Fruit fly (Drosophila melanogaster): ENCODE measurements around the gene CG6983.
A peak's percentile ranks its signal among the peaks of the same experiment; 100 is the strongest.

The CG6983 gene

DNA sequence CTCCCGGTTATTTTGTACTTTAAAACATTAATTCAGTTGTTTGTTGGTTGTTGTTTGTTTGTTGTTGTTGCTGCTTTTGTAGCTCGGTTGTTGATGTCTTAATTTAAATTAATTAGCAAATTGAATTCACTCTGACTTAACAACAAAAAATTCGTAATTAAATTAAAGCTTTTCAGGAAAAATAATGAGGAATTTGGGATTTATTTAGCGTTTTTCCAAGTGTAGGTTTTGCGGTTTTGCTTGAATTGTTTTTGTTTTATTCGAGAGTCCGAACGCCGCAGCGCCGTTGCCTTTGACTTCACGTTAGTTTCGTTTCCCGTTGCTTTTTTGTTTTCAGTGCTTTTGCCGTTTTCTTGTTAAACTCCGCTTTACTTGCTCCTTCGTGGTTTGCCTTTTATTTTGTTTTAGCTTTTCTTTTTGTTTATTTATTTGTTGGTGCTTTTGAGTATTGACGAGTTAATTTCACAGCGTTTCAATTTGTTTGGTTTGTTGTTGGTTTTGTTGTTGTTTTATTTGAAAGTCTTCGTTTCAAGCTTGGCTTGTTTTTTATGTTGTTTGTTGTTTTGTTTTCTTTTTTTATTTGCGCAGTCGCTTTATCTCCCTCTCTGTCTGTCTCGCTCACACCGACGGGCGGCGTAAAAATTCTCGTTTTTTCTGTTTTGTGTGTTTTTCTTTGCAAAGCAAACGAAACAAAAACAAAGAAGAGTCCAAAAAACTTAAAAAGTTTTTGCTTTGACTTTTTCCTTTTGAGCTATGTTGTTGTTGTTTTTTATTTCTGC lies 8.2 kb downstream of the CG6983 start:
- TF ChIP-seq CG15710 (tag; optimal IDR thresholded peaks at IDR 0.05) (peak; percentile 93), rn (GFP tag; IDR thresholded peaks at IDR 0.05) (peak; percentile 93), CG34367 (tag; optimal IDR thresholded peaks at IDR 0.05) (peak; percentile 95), CG32121 (GFP tag; IDR thresholded peaks at IDR 0.05) (peak; percentile 91), CG14655 (GFP tag; optimal IDR thresholded peaks at IDR 0.05) (peak; percentile 92), gl (tag; optimal IDR thresholded peaks at IDR 0.05) (peak; percentile 99), CG17806 (tag; optimal IDR thresholded peaks at IDR 0.05) (peak; percentile 90), CG13204 (GFP tag; optimal IDR thresholded peaks at IDR 0.05) (peak; percentile 99), Snoo (tag; optimal IDR thresholded peaks at IDR 0.05) (peak; percentile 83), D1 (tag; optimal IDR thresholded peaks at IDR 0.05) (peak; percentile 43), EcR (GFP tag; optimal IDR thresholded peaks at IDR 0.05) (no peak), CG9948 (tag; optimal IDR thresholded peaks at IDR 0.05) (peak; percentile 72), CG8301 (tag; optimal IDR thresholded peaks at IDR 0.05) (peak; percentile 87), CG10348 (GFP tag; IDR thresholded peaks at IDR 0.05) (no peak), Pif1A (GFP tag; optimal IDR thresholded peaks at IDR 0.05) (peak; percentile 95), fd96Ca (GFP tag; IDR thresholded peaks at IDR 0.05) (no peak; the same call in 1 of the 3 replicates), CG8159 (tag; optimal IDR thresholded peaks at IDR 0.05) (peak; percentile 94), Pif1B (GFP tag; optimal IDR thresholded peaks at IDR 0.05) (peak; percentile 96), CG4496 (GFP tag; IDR thresholded peaks at IDR 0.05) (peak; percentile 95), Ets98B (GFP tag; IDR thresholded peaks at IDR 0.05) (peak; percentile 95), CG12605 (GFP tag; IDR thresholded peaks at IDR 0.05) (peak; percentile 99)

DNA sequence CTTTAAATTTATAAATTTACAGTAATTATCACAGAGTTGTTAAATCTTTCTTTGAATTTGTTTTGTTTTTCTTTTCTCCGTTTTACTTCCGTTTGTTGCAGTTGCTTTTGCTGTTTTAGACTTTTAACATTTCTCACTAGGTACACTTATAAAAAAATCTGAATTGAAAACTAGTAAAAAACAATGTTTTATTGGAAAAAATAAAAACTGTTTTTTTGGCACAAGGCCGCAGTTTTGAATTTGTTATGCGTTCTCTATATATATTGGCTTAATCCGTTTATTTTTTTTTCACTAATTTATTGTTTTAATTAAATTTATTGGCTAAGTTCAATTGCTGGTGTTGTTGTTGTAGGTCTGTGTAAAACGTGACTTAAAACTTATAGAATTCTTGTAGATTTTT lies 9.1 kb downstream of the CG6983 start:
- peak; percentile 46 for TF ChIP-seq CG32121 (GFP tag; IDR thresholded peaks at IDR 0.05)
- no peak for TF ChIP-seq CG10348 (GFP tag; IDR thresholded peaks at IDR 0.05)

DNA sequence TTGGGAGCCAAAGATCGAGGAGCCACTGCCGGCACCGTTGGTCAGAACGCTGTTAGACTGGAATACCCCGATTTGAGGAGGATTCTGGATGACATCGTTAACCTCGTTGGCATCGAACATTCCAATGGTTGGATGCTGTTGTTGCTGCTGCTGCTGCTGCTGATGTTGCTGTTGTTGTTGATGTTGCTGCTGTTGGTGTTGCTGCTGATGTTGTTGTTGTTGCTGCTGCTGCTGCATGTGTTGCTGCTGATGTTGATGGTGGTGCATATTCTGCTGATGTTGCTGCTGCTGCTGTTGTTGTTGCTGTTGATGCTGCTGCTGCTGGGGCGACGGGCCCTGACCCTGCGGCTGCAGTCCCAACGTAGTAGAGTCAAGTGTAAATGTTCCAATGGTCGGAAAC lies 11.6 kb downstream of the CG6983 start:
- TF ChIP-seq Snoo (tag; optimal IDR thresholded peaks at IDR 0.05) (no peak), CG9948 (tag; optimal IDR thresholded peaks at IDR 0.05) (no peak), CG8159 (tag; optimal IDR thresholded peaks at IDR 0.05) (no peak), D1 (tag; optimal IDR thresholded peaks at IDR 0.05) (no peak), CG32121 (GFP tag; IDR thresholded peaks at IDR 0.05) (no peak), rn (GFP tag; IDR thresholded peaks at IDR 0.05) (no peak), CG15710 (tag; optimal IDR thresholded peaks at IDR 0.05) (no peak), CG10348 (GFP tag; IDR thresholded peaks at IDR 0.05) (no peak), CG12605 (GFP tag; IDR thresholded peaks at IDR 0.05) (no peak)

DNA sequence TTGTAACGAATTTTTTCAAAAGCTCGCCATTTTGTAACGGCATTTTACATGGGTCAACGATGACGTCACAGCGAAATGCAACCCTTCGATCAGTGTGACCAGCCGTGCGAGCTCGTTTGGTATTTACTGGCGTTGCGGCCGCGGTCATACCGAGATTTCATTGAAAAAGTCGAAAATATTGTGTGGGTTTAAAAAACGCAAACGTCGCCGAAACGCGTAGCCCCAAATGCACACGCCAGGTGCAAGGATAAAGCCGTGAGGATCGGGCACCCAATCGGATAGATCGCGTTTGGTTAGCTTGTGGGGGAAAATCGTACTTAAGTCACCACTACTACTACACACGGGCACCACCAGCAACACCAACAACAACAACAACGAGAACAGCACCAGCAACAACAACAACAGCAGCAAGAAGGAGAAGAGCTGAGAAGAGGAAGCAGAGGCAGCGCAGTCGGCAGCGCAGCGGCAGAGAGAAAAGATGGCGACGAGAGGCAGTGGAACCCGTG lies 24.3 kb downstream of the CG6983 start, which contains the start of gene Cbl:
Gene Cbl, plus strand, starts transcription at position 124 of the 506 bp plus-strand sequence.
- TF ChIP-seq EcR (GFP tag; optimal IDR thresholded peaks at IDR 0.05) (peak; percentile 21), CG4496 (GFP tag; IDR thresholded peaks at IDR 0.05) (no peak), Snoo (tag; optimal IDR thresholded peaks at IDR 0.05) (no peak), Ets98B (GFP tag; IDR thresholded peaks at IDR 0.05) (no peak; the same call in 1 of the 2 replicates), D1 (tag; optimal IDR thresholded peaks at IDR 0.05) (peak; percentile 27), CG8159 (tag; optimal IDR thresholded peaks at IDR 0.05) (no peak), Pif1A (GFP tag; optimal IDR thresholded peaks at IDR 0.05) (no peak), fd96Ca (GFP tag; IDR thresholded peaks at IDR 0.05) (no peak), CG34367 (tag; optimal IDR thresholded peaks at IDR 0.05) (no peak), CG13204 (GFP tag; optimal IDR thresholded peaks at IDR 0.05) (no peak), CG10348 (GFP tag; IDR thresholded peaks at IDR 0.05) (no peak), CG15710 (tag; optimal IDR thresholded peaks at IDR 0.05) (no peak), gl (tag; optimal IDR thresholded peaks at IDR 0.05) (no peak), CG32121 (GFP tag; IDR thresholded peaks at IDR 0.05) (no peak), CG14655 (GFP tag; optimal IDR thresholded peaks at IDR 0.05) (no peak), CG9948 (tag; optimal IDR thresholded peaks at IDR 0.05) (no peak)

- TF ChIP-seq CG10348 (GFP tag; IDR thresholded peaks at IDR 0.05) (no peak), gl (tag; optimal IDR thresholded peaks at IDR 0.05) (no peak), CG4496 (GFP tag; IDR thresholded peaks at IDR 0.05) (no peak), CG13204 (GFP tag; optimal IDR thresholded peaks at IDR 0.05) (no peak), CG8159 (tag; optimal IDR thresholded peaks at IDR 0.05) (peak; percentile 40), Snoo (tag; optimal IDR thresholded peaks at IDR 0.05) (no peak), Pif1B (GFP tag; optimal IDR thresholded peaks at IDR 0.05) (peak; percentile 20), CG15710 (tag; optimal IDR thresholded peaks at IDR 0.05) (peak; percentile 21), CG14655 (GFP tag; optimal IDR thresholded peaks at IDR 0.05) (no peak), rn (GFP tag; IDR thresholded peaks at IDR 0.05) (no peak), CG12605 (GFP tag; IDR thresholded peaks at IDR 0.05) (no peak), CG8301 (tag; optimal IDR thresholded peaks at IDR 0.05) (peak; percentile 24), Ets98B (GFP tag; IDR thresholded peaks at IDR 0.05) (no peak), CG9948 (tag; optimal IDR thresholded peaks at IDR 0.05) (peak; percentile 7), EcR (GFP tag; optimal IDR thresholded peaks at IDR 0.05) (no peak), D1 (tag; optimal IDR thresholded peaks at IDR 0.05) (peak; percentile 18), CG17806 (tag; optimal IDR thresholded peaks at IDR 0.05) (peak; percentile 15), Pif1A (GFP tag; optimal IDR thresholded peaks at IDR 0.05) (no peak), fd96Ca (GFP tag; IDR thresholded peaks at IDR 0.05) (no peak), CG34367 (tag; optimal IDR thresholded peaks at IDR 0.05) (no peak), CG32121 (GFP tag; IDR thresholded peaks at IDR 0.05) (no peak)
These were observed 26.0 kb downstream of the CG6983 start for dm6 chr3L:8423156-8423555.

All from whole organism, pupa.